Fruit fly (Drosophila melanogaster) whole organism, adult: ENCODE measurements around the gene CG6094.

Source experiments
- CG11617 ChIP-seq: fragments of 200-800 bp; sonication (Bioruptor generic); optimal IDR thresholded peaks from 2 replicates; lab custom pipeline; 2017; ENCODE audit warnings: mild to moderate bottlenecking, missing biosample characterization, missing genetic modification reagents, missing genetic modification characterization
- CG12768 ChIP-seq: fragments of 200-800 bp; sonication (Bioruptor generic); optimal IDR thresholded peaks from 2 replicates; lab custom pipeline; 2017; ENCODE audit warnings: missing biosample characterization, missing genetic modification characterization, mild to moderate bottlenecking, moderate library complexity, missing genetic modification reagents
- CG14711 ChIP-seq: fragments of 200-800 bp; sonication (Bioruptor generic); optimal IDR thresholded peaks from 2 replicates; lab custom pipeline; 2018; ENCODE audit warnings: missing biosample characterization, mild to moderate bottlenecking, missing genetic modification characterization, moderate library complexity
- CG1620 ChIP-seq: fragments of 200-800 bp; sonication (Bioruptor generic); optimal IDR thresholded peaks from 2 replicates; lab custom pipeline; 2016; ENCODE audit warnings: missing biosample characterization, missing genetic modification characterization
- CG33017 ChIP-seq: fragments of 200-800 bp; sonication (Bioruptor generic); optimal IDR thresholded peaks from 2 replicates; lab custom pipeline; 2018; ENCODE audit warnings: missing biosample characterization, mild to moderate bottlenecking, missing genetic modification characterization, moderate library complexity
- CG5204 ChIP-seq: fragments of 200-800 bp; sonication (Bioruptor generic); optimal IDR thresholded peaks from 2 replicates; lab custom pipeline; 2016; ENCODE audit warnings: missing biosample characterization, missing genetic modification characterization
- CG7045 ChIP-seq: fragments of 200-800 bp; sonication (Bioruptor generic); optimal IDR thresholded peaks from 2 replicates; lab custom pipeline; 2017; ENCODE audit warnings: missing biosample characterization, mild to moderate bottlenecking, missing genetic modification characterization
- CG7101 ChIP-seq: fragments of 200-800 bp; sonication (Bioruptor generic); optimal IDR thresholded peaks from 2 replicates; lab custom pipeline; 2018; ENCODE audit warnings: missing biosample characterization, mild to moderate bottlenecking, missing genetic modification characterization, moderate library complexity
- Clk ChIP-seq: fragments of 200-800 bp; sonication (Bioruptor generic); optimal IDR thresholded peaks from 2 replicates; lab custom pipeline; 2017; ENCODE audit warnings: missing biosample characterization, missing genetic modification characterization
- Crg-1 ChIP-seq: fragments of 200-800 bp; sonication (Bioruptor generic); optimal IDR thresholded peaks from 2 replicates; lab custom pipeline; 2016; ENCODE audit warnings: missing biosample characterization, missing genetic modification characterization
- Hr96 ChIP-seq: fragments of 200-800 bp; sonication (Bioruptor generic); optimal IDR thresholded peaks from 2 replicates; lab custom pipeline; 2016; ENCODE audit warnings: missing biosample characterization, missing genetic modification characterization
- Mnt ChIP-seq: fragments of 200-800 bp; sonication (Bioruptor generic); optimal IDR thresholded peaks from 2 replicates; lab custom pipeline; 2016; ENCODE audit warnings: missing biosample characterization, mild to moderate bottlenecking, missing genetic modification characterization
- bab1 ChIP-seq: fragments of 200-800 bp; sonication (Bioruptor generic); optimal IDR thresholded peaks from 3 replicates; lab custom pipeline; 2019; ENCODE audit warnings: missing biosample characterization, mild to moderate bottlenecking, missing genetic modification characterization, moderate library complexity
- cic ChIP-seq: fragments of 200-800 bp; sonication (Bioruptor generic); optimal IDR thresholded peaks from 2 replicates; lab custom pipeline; 2017; ENCODE audit warnings: missing biosample characterization, mild to moderate bottlenecking, missing genetic modification characterization, moderate library complexity
- cnc ChIP-seq, 2 experiments: fragments of >200 bp; optimal IDR thresholded peaks; 2 replicates each; lab custom pipeline; 2017
- kay ChIP-seq: fragments of 200-800 bp; sonication (Bioruptor generic); peaks from one replicate; lab custom pipeline; 2016; ENCODE audit warnings: missing biosample characterization, missing genetic modification characterization, borderline replicate concordance
- ovo ChIP-seq: fragments of 200-800 bp; sonication (Bioruptor generic); optimal IDR thresholded peaks from 2 replicates; lab custom pipeline; 2016; ENCODE audit warnings: missing biosample characterization, missing genetic modification characterization
- pad ChIP-seq: fragments of 200-800 bp; sonication (Bioruptor generic); optimal IDR thresholded peaks from 3 replicates; lab custom pipeline; 2017; ENCODE audit warnings: missing biosample characterization, missing genetic modification characterization, mild to moderate bottlenecking, moderate library complexity, missing genetic modification reagents
- tj ChIP-seq: fragments of 200-800 bp; sonication (Bioruptor generic); optimal IDR thresholded peaks from 3 replicates; lab custom pipeline; 2017; ENCODE audit warnings: missing biosample characterization, mild to moderate bottlenecking, missing genetic modification characterization, moderate library complexity
- toe ChIP-seq: fragments of 200-800 bp; sonication (Bioruptor generic); optimal IDR thresholded peaks from 2 replicates; lab custom pipeline; 2016; ENCODE audit warnings: missing biosample characterization, missing genetic modification characterization

Gene CG6094

dm6 chr2L:10543992-10544391 is 37.1 kb downstream of the CG6094 start:
- TF ChIP-seq kay (GFP tag; lab: Kevin White, UChicago) = no peak
- no peak for TF ChIP-seq CG33017 (tag; lab: Kevin White, UChicago)
- TF ChIP-seq CG7101 (tag; lab: Kevin White, UChicago) = peak; percentile 65
- peak; percentile 39 for TF ChIP-seq Mnt (GFP tag; lab: Kevin White, UChicago)
- TF ChIP-seq CG11617 (GFP tag; lab: Kevin White, UChicago) = peak; percentile 28
- TF ChIP-seq pad (GFP tag; lab: Kevin White, UChicago) = no peak
- TF ChIP-seq CG1620 (GFP tag; lab: Kevin White, UChicago) = no peak
- no peak for TF ChIP-seq cnc (optimal IDR thresholded peaks at IDR 0.05; lab: Kevin White, UChicago)
- no peak for TF ChIP-seq Clk (GFP tag; lab: Kevin White, UChicago)
- no peak for TF ChIP-seq ovo (GFP tag; lab: Kevin White, UChicago)
- no peak for TF ChIP-seq CG7045
- TF ChIP-seq CG5204 = no peak
- TF ChIP-seq toe (GFP tag; lab: Kevin White, UChicago) = no peak
- no peak for TF ChIP-seq Hr96 (GFP tag; lab: Kevin White, UChicago)
- no peak for TF ChIP-seq bab1 (GFP tag; lab: Kevin White, UChicago)
- no peak for TF ChIP-seq CG14711 (tag; lab: Kevin White, UChicago)
- TF ChIP-seq CG12768 (GFP tag; lab: Kevin White, UChicago) = no peak
- no peak for TF ChIP-seq tj (GFP tag; lab: Kevin White, UChicago)
- TF ChIP-seq Crg-1 (GFP tag; lab: Kevin White, UChicago) = no peak
- TF ChIP-seq cic (GFP tag; lab: Kevin White, UChicago) = no peak

DNA sequence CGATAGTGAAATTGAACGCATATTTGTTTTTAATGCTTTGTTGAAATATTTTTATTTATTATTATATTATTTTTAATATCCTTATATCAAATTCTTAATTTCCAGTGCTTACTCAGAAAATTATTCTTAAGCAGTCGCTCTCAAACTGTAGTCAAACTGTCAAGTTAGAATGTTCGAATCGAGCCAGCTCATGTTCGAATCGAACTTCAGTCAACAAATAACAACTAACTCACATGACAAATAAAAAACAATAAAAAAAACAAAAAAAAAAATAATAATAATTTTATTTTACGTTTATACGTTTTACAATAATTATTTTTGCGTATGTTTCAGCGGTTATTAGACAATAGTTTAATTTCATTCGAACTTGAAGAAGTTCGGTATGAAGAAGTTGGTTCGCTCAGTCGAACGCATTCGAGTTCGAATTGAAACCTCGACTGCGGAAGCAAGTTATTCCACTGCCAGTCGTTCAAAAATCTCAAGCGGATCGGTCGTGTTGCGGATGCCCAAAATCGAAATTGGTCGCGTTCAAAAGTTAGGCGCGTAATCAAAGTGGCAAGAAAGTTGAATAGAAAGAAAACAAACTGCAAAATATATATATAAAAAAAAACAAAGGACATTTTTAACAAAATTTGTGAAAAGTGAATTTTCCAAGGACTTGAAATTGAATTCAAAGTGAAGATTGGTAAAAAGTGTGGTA is 37.7 kb downstream of the CG6094 start, which contains the start of gene Trim9:
Trim9 (plus strand) TSS at position 463 of the 700 bp plus-strand sequence.
- TF ChIP-seq CG7101 (tag; lab: Kevin White, UChicago) (no peak), kay (GFP tag; lab: Kevin White, UChicago) (peak; percentile 51)

- TF ChIP-seq CG7101 (tag; lab: Kevin White, UChicago) (no peak), Crg-1 (GFP tag; lab: Kevin White, UChicago) (no peak), Mnt (GFP tag; lab: Kevin White, UChicago) (no peak), kay (GFP tag; lab: Kevin White, UChicago) (no peak), tj (GFP tag; lab: Kevin White, UChicago) (no peak), CG5204 (no peak), CG1620 (GFP tag; lab: Kevin White, UChicago) (no peak), CG11617 (GFP tag; lab: Kevin White, UChicago) (no peak), ovo (GFP tag; lab: Kevin White, UChicago) (no peak), CG14711 (tag; lab: Kevin White, UChicago) (no peak), Hr96 (GFP tag; lab: Kevin White, UChicago) (no peak), cic (GFP tag; lab: Kevin White, UChicago) (no peak), CG7045 (no peak), pad (GFP tag; lab: Kevin White, UChicago) (no peak), CG12768 (GFP tag; lab: Kevin White, UChicago) (no peak), toe (GFP tag; lab: Kevin White, UChicago) (no peak)
Observed at dm6 chr2L:10548814-10549423, 42.0 kb downstream of the CG6094 start.

DNA sequence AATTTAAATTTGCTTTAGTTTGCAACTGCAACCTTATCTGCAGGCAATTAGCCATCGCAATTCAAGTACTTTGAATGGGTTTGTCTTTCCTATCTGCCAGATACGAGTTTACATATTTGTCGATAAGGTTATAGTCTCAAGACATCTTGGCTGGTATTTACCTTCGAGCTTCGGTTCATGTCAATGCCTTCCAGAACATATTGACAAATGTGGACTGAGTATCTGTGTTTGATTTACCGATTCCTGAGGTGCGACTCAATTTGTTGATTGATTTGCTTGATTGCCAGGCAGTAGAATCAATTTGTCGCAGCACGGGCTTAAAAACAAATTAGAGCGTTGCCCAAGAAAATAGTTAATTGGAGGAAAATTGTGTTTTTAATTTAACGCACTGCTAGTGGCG is 45.9 kb downstream of the CG6094 start:
- no peak for TF ChIP-seq pad (GFP tag; lab: Kevin White, UChicago)
- no peak for TF ChIP-seq CG11617 (GFP tag; lab: Kevin White, UChicago)
- peak; percentile 75 for TF ChIP-seq cic (GFP tag; lab: Kevin White, UChicago)
- peak; percentile 53 for TF ChIP-seq CG7101 (tag; lab: Kevin White, UChicago)
- TF ChIP-seq Crg-1 (GFP tag; lab: Kevin White, UChicago) = peak; percentile 36
- TF ChIP-seq CG1620 (GFP tag; lab: Kevin White, UChicago) = no peak
- TF ChIP-seq kay (GFP tag; lab: Kevin White, UChicago) = peak; percentile 12

- no peak for TF ChIP-seq Hr96 (GFP tag; lab: Kevin White, UChicago)
Observed at dm6 chr2L:10553692-10554091, 46.8 kb downstream of the CG6094 start.

DNA sequence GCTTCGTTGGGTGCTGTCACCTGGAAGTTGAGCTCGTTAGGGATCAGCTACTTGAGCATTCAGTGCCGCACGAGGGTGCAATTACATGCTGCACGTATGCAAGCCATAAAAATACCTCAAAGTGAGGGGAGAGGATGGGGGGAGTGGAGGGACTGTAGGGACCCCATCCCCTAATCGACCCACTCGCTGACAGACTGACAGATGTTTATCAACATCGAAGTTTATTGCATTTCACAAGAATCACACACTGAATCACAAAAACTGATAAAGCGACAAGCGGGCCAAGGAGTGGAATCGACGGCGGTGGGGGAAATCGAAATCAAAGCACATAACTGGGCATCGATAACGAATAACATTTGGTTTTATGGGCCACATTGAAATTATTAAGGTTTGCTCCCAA is 47.8 kb downstream of the CG6094 start:
- TF ChIP-seq Mnt (GFP tag; lab: Kevin White, UChicago) (no peak), Hr96 (GFP tag; lab: Kevin White, UChicago) (no peak), Crg-1 (GFP tag; lab: Kevin White, UChicago) (no peak), CG7045 (no peak), cnc (optimal IDR thresholded peaks at IDR 0.05; lab: Kevin White, UChicago) (no peak), CG7101 (tag; lab: Kevin White, UChicago) (no peak), tj (GFP tag; lab: Kevin White, UChicago) (no peak), CG11617 (GFP tag; lab: Kevin White, UChicago) (no peak), kay (GFP tag; lab: Kevin White, UChicago) (no peak)
